Worm (Caenorhabditis elegans) whole organism, young adult: ENCODE results near the gene aqp-1.

Experiments
- atf-7 ChIP-seq: sonication (generic microtip); optimal IDR thresholded peaks from 2 replicates; lab custom pipeline; 2017; ENCODE audit warnings: mild to moderate bottlenecking, missing genetic modification characterization, missing compliant biosample characterization
- ets-4 ChIP-seq: fragments of 200-800 bp; sonication (Bioruptor generic); optimal IDR thresholded peaks from 2 replicates; lab custom pipeline; 2018; ENCODE audit warnings: mild to moderate bottlenecking, missing genetic modification characterization, missing compliant biosample characterization
- nfya-2 ChIP-seq: fragments of 200-800 bp; sonication (Bioruptor generic); IDR thresholded peaks from 2 replicates; pipeline ENCODE4 v1.3.6; 2022; ENCODE audit warnings: missing genetic modification reagents, missing genetic modification characterization, missing compliant biosample characterization
- pha-4 ChIP-seq: fragments of 150-350 bp; sonication (generic microtip); optimal IDR thresholded peaks from 2 replicates; lab custom pipeline; 2014; ENCODE audit warnings: missing biosample characterization, missing genetic modification reagents, missing genetic modification characterization
- unc-62 ChIP-seq: fragments of 150-350 bp; optimal IDR thresholded peaks from 2 replicates; lab custom pipeline; 2014; ENCODE audit warnings: missing biosample characterization, missing genetic modification reagents, missing genetic modification characterization
- ztf-3 ChIP-seq: fragments of 200-800 bp; sonication (Bioruptor generic); optimal IDR thresholded peaks from 2 replicates; lab custom pipeline; 2018; ENCODE audit warnings: mild to moderate bottlenecking, missing genetic modification characterization, missing compliant biosample characterization

DNA sequence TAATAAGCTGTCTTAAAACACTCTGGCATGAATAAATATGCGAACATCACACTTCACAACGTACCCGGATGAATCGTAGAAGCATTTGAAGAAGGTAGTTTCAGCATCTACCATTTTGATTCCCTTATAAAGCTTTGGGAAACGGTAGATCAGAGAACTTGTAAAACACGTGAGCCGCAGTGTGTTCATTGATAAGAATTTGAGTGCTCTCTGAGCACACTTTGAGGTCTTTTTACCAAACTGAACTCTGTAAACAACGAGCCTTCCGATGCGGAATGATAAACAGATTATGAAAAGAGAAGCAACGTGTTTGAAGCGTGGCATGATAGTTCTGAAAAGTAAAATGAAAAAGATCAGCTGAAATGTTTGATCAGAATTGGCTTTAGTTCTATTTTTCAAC lies at the start of gene aqp-1:
- no peak for TF ChIP-seq nfya-2 (GFP tag; lab: Robert Waterston, UW)
- no peak for TF ChIP-seq atf-7 (tag; lab: Kevin White, UChicago)
- TF ChIP-seq ztf-3: no peak
- no peak for TF ChIP-seq ets-4 (GFP tag; lab: Kevin White, UChicago)
- TF ChIP-seq pha-4: no peak
- no peak for TF ChIP-seq unc-62 (GFP tag; lab: Kevin White, UChicago)
